Fruit fly (Drosophila melanogaster): ENCODE measurements around the gene CG12502.
A peak's percentile ranks its signal among the peaks of the same experiment; 100 is the strongest.

DNA sequence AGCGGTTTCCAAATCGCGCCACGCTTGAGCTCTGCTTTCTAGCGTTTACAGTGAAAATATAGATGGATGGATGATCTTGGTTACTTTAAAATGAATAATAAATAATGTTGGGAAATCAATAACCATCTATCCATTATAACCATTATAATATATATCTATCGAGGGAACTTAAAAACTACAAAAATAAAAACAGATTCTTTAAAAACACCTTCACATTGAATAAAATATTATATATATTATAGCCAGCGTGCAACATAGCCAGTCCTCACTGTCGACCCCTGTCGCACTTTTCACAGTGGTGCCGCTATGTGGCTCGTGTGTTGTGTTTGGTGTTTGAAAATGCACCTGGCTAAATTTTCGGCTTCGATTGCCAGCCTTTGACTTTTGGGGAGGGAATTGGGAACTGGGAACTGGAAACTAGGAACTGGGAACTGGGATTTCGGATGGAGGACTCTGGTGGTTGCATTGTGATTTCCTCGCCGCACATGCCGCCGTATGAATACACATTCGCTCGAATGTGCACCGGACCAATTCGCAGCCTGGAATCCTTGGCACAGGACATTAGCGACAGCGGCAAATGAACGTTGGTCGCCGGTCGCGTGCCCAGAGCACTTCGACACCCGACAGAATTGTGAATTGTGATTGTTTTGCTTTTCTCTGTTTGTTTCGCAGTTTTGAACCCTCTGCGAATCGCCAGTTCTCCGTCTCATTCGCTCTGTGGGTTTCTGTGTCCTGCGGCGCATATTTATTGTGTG lies 40.0 kb downstream of the CG12502 start:
- TF ChIP-seq Meics (GFP tag; optimal IDR thresholded peaks at IDR 0.05) (no peak), Adf1 (GFP tag; IDR thresholded peaks at IDR 0.05) (no peak), Myb (GFP tag; optimal IDR thresholded peaks at IDR 0.05) (no peak), usp (GFP tag; optimal IDR thresholded peaks at IDR 0.05) (no peak), ara (GFP tag; IDR thresholded peaks at IDR 0.05) (peak; percentile 51; the same call in 1 of the 2 replicates)
